Worm (Caenorhabditis elegans): ENCODE measurements around the gene F10E9.10.

Gene F10E9.10

DNA sequence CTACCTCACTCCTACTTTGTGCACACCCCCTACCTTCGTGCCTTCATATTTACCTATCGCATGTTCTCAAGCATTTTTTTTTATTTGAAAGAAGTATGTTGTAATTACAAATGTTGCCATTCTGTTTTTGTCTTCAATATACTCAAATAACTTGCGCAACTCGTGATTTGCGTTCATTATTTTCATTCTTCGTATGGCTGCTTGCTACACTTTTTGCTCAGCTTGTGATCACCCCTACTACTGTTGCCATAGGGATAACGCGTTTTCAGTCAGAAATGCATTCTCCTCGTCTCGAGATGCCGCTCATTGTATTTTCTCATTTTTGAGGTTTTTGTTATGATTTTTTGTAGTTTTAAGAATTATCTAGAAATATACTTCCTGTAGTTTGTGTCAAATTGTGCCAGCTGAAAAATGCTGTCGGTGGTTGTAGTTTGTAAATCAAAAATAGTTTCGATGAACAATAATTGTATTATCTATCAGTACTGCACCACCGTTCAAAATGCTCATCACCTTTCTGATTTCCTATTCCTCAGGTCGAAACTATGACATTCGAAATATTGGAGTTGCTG, 2.6 kb upstream of the F10E9.10 start, which contains the start of gene F10E9.1:
TSS of gene F10E9.1 (plus strand) at position 519 of the 569 bp plus-strand sequence.
- TF ChIP-seq unc-62 (GFP tag; optimal IDR thresholded peaks at IDR 0.05) (no peak), nhr-11 (tag; optimal IDR thresholded peaks at IDR 0.05) (peak; percentile 62)

ce11 chrIII:8321225-8321624, 1.1 kb upstream of the F10E9.10 start:
- TF ChIP-seq nfya-1 (tag; optimal IDR thresholded peaks at IDR 0.05; ENCODE audit: insufficient read depth): peak; percentile 3
- TF ChIP-seq eor-1 (tag; optimal IDR thresholded peaks at IDR 0.05): no peak
- no peak for TF ChIP-seq nhr-23 (tag; optimal IDR thresholded peaks at IDR 0.05)

DNA sequence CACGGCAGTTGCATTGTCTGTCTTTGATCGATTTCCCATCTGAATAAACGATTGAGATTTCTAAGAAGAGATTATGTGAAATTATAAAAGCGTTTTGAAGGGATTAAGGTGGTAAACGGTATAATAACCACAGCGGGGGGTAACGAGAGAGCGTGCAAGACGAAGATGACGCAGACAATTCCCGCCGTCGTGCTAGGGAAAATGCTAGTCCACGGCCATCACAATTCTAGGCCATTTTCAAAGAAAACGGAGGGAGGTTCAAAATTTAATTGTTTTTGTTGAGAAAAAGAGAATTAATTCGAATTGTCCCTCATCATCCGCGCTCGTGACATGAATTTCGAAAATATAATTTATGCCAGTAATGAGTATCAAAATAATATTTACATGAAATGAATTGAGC, 983 bp downstream of the F10E9.10 start, which contains the start of gene F10E9.11:
TSS of gene F10E9.11 (minus strand) at position 161 of the 400 bp plus-strand sequence.
- TF ChIP-seq hmg-11 (tag; optimal IDR thresholded peaks at IDR 0.05) (peak; percentile 61), pqm-1 (tag; optimal IDR thresholded peaks at IDR 0.05) (peak; percentile 2), egl-5 (tag; optimal IDR thresholded peaks at IDR 0.05) (peak; percentile 64), tbx-2 (tag; optimal IDR thresholded peaks at IDR 0.05) (no peak), R02D3.7 (tag; optimal IDR thresholded peaks at IDR 0.05) (peak; percentile 55), daf-12 (tag; optimal IDR thresholded peaks at IDR 0.05) (no peak), ceh-28 (tag; optimal IDR thresholded peaks at IDR 0.05) (peak; percentile 26), nfya-1 (tag; optimal IDR thresholded peaks at IDR 0.05; ENCODE audit: insufficient read depth) (peak; percentile 86), lin-39 (tag; optimal IDR thresholded peaks at IDR 0.05) (peak; percentile 40), nhr-28 (tag; optimal IDR thresholded peaks at IDR 0.05) (no peak), pha-4 (tag; optimal IDR thresholded peaks at IDR 0.05) (peak; percentile 84), elt-1 (tag; optimal IDR thresholded peaks at IDR 0.05) (no peak), lsy-12 (tag; optimal IDR thresholded peaks at IDR 0.05) (peak; percentile 50), elt-2 (tag; optimal IDR thresholded peaks at IDR 0.05) (peak; percentile 2), nhr-25 (tag; optimal IDR thresholded peaks at IDR 0.05) (peak; percentile 76), zag-1 (tag; optimal IDR thresholded peaks at IDR 0.05) (no peak), snpc-4 (tag; optimal IDR thresholded peaks at IDR 0.05) (peak; percentile 76), elt-3 (tag; optimal IDR thresholded peaks at IDR 0.05) (no peak), mml-1 (tag; optimal IDR thresholded peaks at IDR 0.05) (no peak), sea-2 (GFP tag; optimal IDR thresholded peaks at IDR 0.05) (no peak), lin-15B (tag; optimal IDR thresholded peaks at IDR 0.05) (peak; percentile 84), nhr-43 (tag; optimal IDR thresholded peaks at IDR 0.05; ENCODE audit: poor library complexity, severe bottlenecking) (peak; percentile 83), nhr-23 (tag; optimal IDR thresholded peaks at IDR 0.05) (peak; percentile 84), ama-1 (optimal IDR thresholded peaks at IDR 0.05) (peak; percentile 20)

- TF ChIP-seq nhr-25 (tag; optimal IDR thresholded peaks at IDR 0.05) (no peak), elt-1 (tag; optimal IDR thresholded peaks at IDR 0.05) (no peak), tbx-2 (tag; optimal IDR thresholded peaks at IDR 0.05) (no peak), nfya-1 (tag; optimal IDR thresholded peaks at IDR 0.05; ENCODE audit: insufficient read depth) (no peak), snpc-4 (tag; optimal IDR thresholded peaks at IDR 0.05) (no peak)
Measured at ce11 chrIII:8318488-8318887, 1.6 kb downstream of the F10E9.10 start, which contains the start of gene sas-4. Gene sas-4, minus strand, starts transcription at chrIII:8318588.

DNA sequence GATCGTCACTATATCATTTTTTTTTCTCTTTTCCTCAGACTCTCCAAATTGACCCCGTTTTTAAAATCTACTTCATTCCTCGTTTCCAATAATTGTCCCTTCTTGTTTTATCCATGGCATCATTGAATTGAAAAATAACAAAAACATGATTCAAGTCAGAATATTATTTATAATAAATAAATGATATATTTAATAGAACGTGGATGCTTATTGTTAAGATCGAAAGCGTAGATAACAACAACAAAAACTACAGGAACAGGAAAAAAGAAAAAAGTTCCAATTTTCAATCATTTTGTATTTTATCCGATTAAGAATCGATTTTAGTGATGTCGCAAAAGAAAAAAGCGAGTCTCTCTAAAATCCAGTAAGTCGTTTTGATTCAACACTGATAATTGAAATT, 7.7 kb downstream of the F10E9.10 start, which contains the start of gene F10E9.2:
TSS of gene F10E9.2 (plus strand) at position 301 of the 400 bp plus-strand sequence.
- TF ChIP-seq skn-1 (tag; optimal IDR thresholded peaks at IDR 0.05): no peak
- TF ChIP-seq jun-1 (tag; optimal IDR thresholded peaks at IDR 0.05): no peak
- no peak for TF ChIP-seq pha-4 (tag; optimal IDR thresholded peaks at IDR 0.05)
- TF ChIP-seq fos-1 (tag; optimal IDR thresholded peaks at IDR 0.05): no peak
- no peak for TF ChIP-seq nhr-237 (tag; optimal IDR thresholded peaks at IDR 0.05)
- TF ChIP-seq elt-2 (tag; optimal IDR thresholded peaks at IDR 0.05): no peak
- TF ChIP-seq egl-27 (tag; optimal IDR thresholded peaks at IDR 0.05): no peak
- TF ChIP-seq lin-39 (tag; optimal IDR thresholded peaks at IDR 0.05): no peak
- TF ChIP-seq nfya-1 (tag; optimal IDR thresholded peaks at IDR 0.05; ENCODE audit: insufficient read depth): no peak
- TF ChIP-seq ztf-4 (tag; optimal IDR thresholded peaks at IDR 0.05): no peak
- TF ChIP-seq nhr-43 (tag; optimal IDR thresholded peaks at IDR 0.05; ENCODE audit: poor library complexity, severe bottlenecking): no peak
- no peak for TF ChIP-seq sea-2 (GFP tag; optimal IDR thresholded peaks at IDR 0.05)
- no peak for TF ChIP-seq ceh-9 (tag; optimal IDR thresholded peaks at IDR 0.05)
